Fruit fly (Drosophila melanogaster): ENCODE data around the gene fd19B.
"Not testable (repeated sequence)": the region's sequence is repeated elsewhere in the genome, so short reads cannot be mapped to it uniquely, and the experiment has no call there.

fd19B gene

dm6 chrX:20092308-20092707 lies at the start of gene fd19B:
fd19B (minus strand) TSS chrX:20092408.
- no peak for TF ChIP-seq noc (tag; optimal IDR thresholded peaks at IDR 0.05)

dm6 chrX:20140710-20141109 lies 48.5 kb upstream of the fd19B start, which contains the start of gene CG34332:
CG34332 (plus strand) TSS chrX:20141010.
- TF ChIP-seq noc (tag; optimal IDR thresholded peaks at IDR 0.05): no peak

- TF ChIP-seq noc (tag; optimal IDR thresholded peaks at IDR 0.05): no peak
These were observed 47.3 kb upstream of the fd19B start, which contains the start of gene CG42583 for dm6 chrX:20139493-20139892. CG42583 (plus strand) TSS chrX:20139793.

- TF ChIP-seq noc (tag; optimal IDR thresholded peaks at IDR 0.05): no peak
These were observed 41.2 kb upstream of the fd19B start, which contains the start of gene CG15322 for dm6 chrX:20133432-20133831. CG15322 (plus strand) TSS chrX:20133579.

- no peak for TF ChIP-seq noc (tag; optimal IDR thresholded peaks at IDR 0.05)
These were observed 38.3 kb upstream of the fd19B start for dm6 chrX:20130486-20130885.

- no peak for TF ChIP-seq noc (tag; optimal IDR thresholded peaks at IDR 0.05)
These were observed 37.3 kb upstream of the fd19B start for dm6 chrX:20129554-20129953.

dm6 chrX:20122153-20122552 lies 29.9 kb upstream of the fd19B start, which contains the start of gene CG34331:
CG34331 (plus strand) TSS chrX:20122453.
- no peak for TF ChIP-seq noc (tag; optimal IDR thresholded peaks at IDR 0.05)

dm6 chrX:20110475-20110874 lies 18.3 kb upstream of the fd19B start, which contains the start of gene karr:
karr (minus strand) TSS chrX:20110575.
- TF ChIP-seq noc (tag; optimal IDR thresholded peaks at IDR 0.05): no peak

- no peak for TF ChIP-seq noc (tag; optimal IDR thresholded peaks at IDR 0.05)
These were observed 12.8 kb upstream of the fd19B start for dm6 chrX:20104987-20105386.

- TF ChIP-seq noc (tag; optimal IDR thresholded peaks at IDR 0.05): not testable (repeated sequence)
These were observed 4.2 kb upstream of the fd19B start, which contains the start of gene CG42581 for dm6 chrX:20096374-20096773. CG42581 (minus strand) TSS chrX:20096474.

- not testable (repeated sequence) for TF ChIP-seq noc (tag; optimal IDR thresholded peaks at IDR 0.05)
These were observed 1.9 kb upstream of the fd19B start, which contains the start of gene Or19b for dm6 chrX:20094098-20094497. Or19b (plus strand) TSS chrX:20094398.

dm6 chrX:20083762-20084161 lies 8.4 kb downstream of the fd19B start:
- no peak for TF ChIP-seq noc (tag; optimal IDR thresholded peaks at IDR 0.05)

dm6 chrX:20067017-20067416 lies 25.2 kb downstream of the fd19B start:
- TF ChIP-seq noc (tag; optimal IDR thresholded peaks at IDR 0.05): no peak

dm6 chrX:20062576-20062975 lies 29.6 kb downstream of the fd19B start, which contains the start of gene Dop2R:
Dop2R (minus strand) TSS chrX:20062706.
- no peak for TF ChIP-seq noc (tag; optimal IDR thresholded peaks at IDR 0.05)

- no peak for TF ChIP-seq noc (tag; optimal IDR thresholded peaks at IDR 0.05)
These were observed 41.2 kb downstream of the fd19B start, which contains the start of gene CG9570 for dm6 chrX:20050994-20051393. CG9570 (plus strand) TSS chrX:20051294.
